Fruit fly (Drosophila melanogaster) whole organism, wandering third instar larva: ENCODE data around the gene Acp29AB.
A peak's percentile ranks its signal among the peaks of the same experiment; 100 is the strongest.

Experiments used
- CG32264 ChIP-seq: fragments of 200-800 bp; sonication (Bioruptor generic); optimal IDR thresholded peaks from 2 replicates; lab custom pipeline; 2016; ENCODE audit warnings: missing biosample characterization, missing genetic modification characterization
- CG9705 ChIP-seq: fragments of 200-800 bp; sonication (Bioruptor generic); optimal IDR thresholded peaks from 2 replicates; lab custom pipeline; 2018; ENCODE audit warnings: missing biosample characterization, mild to moderate bottlenecking, missing genetic modification characterization
- CrebA ChIP-seq: fragments of 200-800 bp; sonication (Bioruptor generic); optimal IDR thresholded peaks from 2 replicates; lab custom pipeline; 2016; ENCODE audit warnings: missing biosample characterization, mild to moderate bottlenecking, missing genetic modification characterization, borderline replicate concordance
- Dfd ChIP-seq: fragments of >200 bp; optimal IDR thresholded peaks from 2 replicates; lab custom pipeline; 2017; ENCODE audit warnings: missing biosample characterization, missing genetic modification characterization
- Dif ChIP-seq: fragments of 200-275, 200-300 bp; sonication (Bioruptor generic); optimal IDR thresholded peaks from 2 replicates; lab custom pipeline; 2018; ENCODE audit warnings: missing biosample characterization, missing genetic modification characterization; ENCODE audit not compliant: partially characterized antibody
- GATAd ChIP-seq: sonication (Bioruptor generic); optimal IDR thresholded peaks from 2 replicates; lab custom pipeline; 2016; ENCODE audit warnings: missing biosample characterization, missing genetic modification characterization
- HLH106 ChIP-seq: fragments of 200-800 bp; optimal IDR thresholded peaks from 3 replicates; lab custom pipeline; 2019; ENCODE audit warnings: missing biosample characterization, mild to moderate bottlenecking, missing genetic modification characterization, moderate library complexity
- Hnf4 ChIP-seq: fragments of 200-800 bp; sonication (Bioruptor generic); optimal IDR thresholded peaks from 2 replicates; lab custom pipeline; 2016; ENCODE audit warnings: missing biosample characterization, mild to moderate bottlenecking, missing genetic modification characterization
- Hr78 ChIP-seq: fragments of >200 bp; optimal IDR thresholded peaks from 2 replicates; lab custom pipeline; 2017; ENCODE audit warnings: missing biosample characterization, missing genetic modification characterization
- Hr83 ChIP-seq: fragments of 200-300 bp; sonication (Bioruptor generic); optimal IDR thresholded peaks from 2 replicates; lab custom pipeline; 2016; ENCODE audit warnings: missing biosample characterization, mild to moderate bottlenecking, missing genetic modification characterization, moderate library complexity; ENCODE audit not compliant: poor library complexity, severe bottlenecking
- Jra ChIP-seq: sonication (Bioruptor generic); optimal IDR thresholded peaks from 2 replicates; lab custom pipeline; 2016; ENCODE audit warnings: missing biosample characterization, missing genetic modification characterization
- Mio ChIP-seq: sonication (Bioruptor generic); optimal IDR thresholded peaks from 2 replicates; lab custom pipeline; 2016; ENCODE audit warnings: missing biosample characterization, missing genetic modification characterization
- Myc ChIP-seq: fragments of >200 bp; optimal IDR thresholded peaks from 2 replicates; lab custom pipeline; 2017
- N ChIP-seq: fragments of >200 bp; optimal IDR thresholded peaks from 2 replicates; lab custom pipeline; 2018; ENCODE audit warnings: missing biosample characterization, missing external identifiers, missing genetic modification characterization
- OdsH ChIP-seq: fragments of 200-800 bp; sonication (Bioruptor generic); optimal IDR thresholded peaks from 2 replicates; lab custom pipeline; 2016; ENCODE audit warnings: missing biosample characterization, mild to moderate bottlenecking, missing genetic modification characterization
- Rel ChIP-seq, 2 experiments: fragments of 200-800 bp; sonication (Bioruptor generic) in 1 of 2; optimal IDR thresholded peaks; 2 replicates in 1 of 2; 3 replicates in 1 of 2; lab custom pipeline; 2016 to 2019; ENCODE audit warnings: mild to moderate bottlenecking in 2 of 2, missing biosample characterization in 2 of 2, missing genetic modification characterization in 2 of 2, moderate library complexity in 1 of 2
- Sp1 ChIP-seq: fragments of 200-800 bp; sonication (Bioruptor generic); optimal IDR thresholded peaks from 3 replicates; lab custom pipeline; 2019; ENCODE audit warnings: missing biosample characterization, mild to moderate bottlenecking, missing genetic modification characterization, moderate library complexity
- Vsx2 ChIP-seq: fragments of 200-300, 225-300 bp; sonication (Bioruptor generic); optimal IDR thresholded peaks from 2 replicates; lab custom pipeline; 2018; ENCODE audit warnings: missing biosample characterization, missing genetic modification characterization; ENCODE audit not compliant: partially characterized antibody
- br ChIP-seq: fragments of 200-800 bp; sonication (Bioruptor generic); optimal IDR thresholded peaks from 2 replicates; lab custom pipeline; 2016; ENCODE audit warnings: missing biosample characterization, missing genetic modification characterization
- brk ChIP-seq: fragments of 200-800 bp; sonication (Bioruptor generic); optimal IDR thresholded peaks from 2 replicates; lab custom pipeline; 2016; ENCODE audit warnings: missing biosample characterization, mild to moderate bottlenecking, missing genetic modification characterization
- dl ChIP-seq, 2 experiments: fragments of 175-275, 200-275 bp in 1 of 2; fragments of 200-275 bp in 1 of 2; sonication (Bioruptor generic); optimal IDR thresholded peaks; lab custom pipeline; 2018; ENCODE audit warnings: mild to moderate bottlenecking in 2 of 2, missing biosample characterization in 2 of 2, missing genetic modification characterization in 2 of 2, moderate library complexity in 2 of 2; ENCODE audit not compliant: partially characterized antibody in 2 of 2, insufficient read depth in 1 of 2
- dmrt93B ChIP-seq: fragments of 200-800 bp; sonication (Bioruptor generic); optimal IDR thresholded peaks from 2 replicates; lab custom pipeline; 2018; ENCODE audit warnings: missing biosample characterization, mild to moderate bottlenecking, missing genetic modification characterization
- dsf ChIP-seq: sonication (Bioruptor generic); optimal IDR thresholded peaks from 2 replicates; lab custom pipeline; 2016; ENCODE audit warnings: missing biosample characterization, missing genetic modification characterization, borderline replicate concordance
- ey ChIP-seq: fragments of 200-800 bp; sonication (Bioruptor generic); optimal IDR thresholded peaks from 2 replicates; lab custom pipeline; 2016; ENCODE audit warnings: missing biosample characterization, missing genetic modification characterization
- foxo ChIP-seq, 2 experiments: fragments of 200-800 bp; sonication (Bioruptor generic); optimal IDR thresholded peaks; 2 replicates in 1 of 2; 3 replicates in 1 of 2; lab custom pipeline; 2016 to 2017; ENCODE audit warnings: missing biosample characterization in 2 of 2, missing genetic modification characterization in 2 of 2
- fru ChIP-seq: fragments of 200-800 bp; sonication (Bioruptor generic); optimal IDR thresholded peaks from 3 replicates; lab custom pipeline; 2016; ENCODE audit warnings: missing biosample characterization, mild to moderate bottlenecking, missing genetic modification characterization
- h ChIP-seq: fragments of 200-800 bp; sonication (Bioruptor generic); optimal IDR thresholded peaks from 3 replicates; lab custom pipeline; 2016; ENCODE audit warnings: missing biosample characterization, mild to moderate bottlenecking, missing genetic modification characterization
- jim ChIP-seq: fragments of 175-275, 200-325 bp; sonication (Bioruptor generic); optimal IDR thresholded peaks from 2 replicates; lab custom pipeline; 2016; ENCODE audit warnings: missing biosample characterization, mild to moderate bottlenecking, missing genetic modification characterization
- lola ChIP-seq: fragments of >200 bp; optimal IDR thresholded peaks from 2 replicates; lab custom pipeline; 2017; ENCODE audit warnings: missing biosample characterization, missing genetic modification characterization
- pan ChIP-seq: fragments of >200 bp; optimal IDR thresholded peaks from 2 replicates; lab custom pipeline; 2017
- psq ChIP-seq: fragments of 200-800 bp; sonication (Bioruptor generic); optimal IDR thresholded peaks from 3 replicates; lab custom pipeline; 2017; ENCODE audit warnings: missing biosample characterization, mild to moderate bottlenecking, missing genetic modification characterization, moderate library complexity
- rgr ChIP-seq: fragments of 200-800 bp; sonication (Bioruptor generic); optimal IDR thresholded peaks from 3 replicates; lab custom pipeline; 2016; ENCODE audit warnings: missing biosample characterization, mild to moderate bottlenecking, missing genetic modification characterization
- sage ChIP-seq: fragments of 200-800 bp; sonication (Bioruptor generic); optimal IDR thresholded peaks from 2 replicates; lab custom pipeline; 2016; ENCODE audit warnings: missing biosample characterization, mild to moderate bottlenecking, missing genetic modification characterization
- sv ChIP-seq: fragments of 200-800 bp; sonication (Bioruptor generic); optimal IDR thresholded peaks from 3 replicates; lab custom pipeline; 2016; ENCODE audit warnings: missing biosample characterization, missing genetic modification characterization
- tai ChIP-seq: sonication (Bioruptor generic); optimal IDR thresholded peaks from 2 replicates; lab custom pipeline; 2016; ENCODE audit warnings: missing biosample characterization, missing genetic modification characterization
- usp ChIP-seq: fragments of >200 bp; optimal IDR thresholded peaks from 2 replicates; lab custom pipeline; 2017; ENCODE audit warnings: missing biosample characterization, missing genetic modification characterization
- woc ChIP-seq: sonication (Bioruptor generic); optimal IDR thresholded peaks from 2 replicates; lab custom pipeline; 2016; ENCODE audit warnings: missing biosample characterization, mild to moderate bottlenecking, missing genetic modification characterization

Gene Acp29AB

dm6 chr2L:8389231-8389630 lies 3.8 kb downstream of the Acp29AB start, which contains the start of gene CG42819:
Gene CG42819, minus strand, starts transcription at chr2L:8389331.
- no peak for TF ChIP-seq brk (GFP tag; lab: Kevin White, UChicago)
- TF ChIP-seq h, result no peak
- no peak for TF ChIP-seq Vsx2 (GFP tag; lab: Kevin White, UChicago)
- no peak for TF ChIP-seq Hnf4
- no peak for TF ChIP-seq ey (GFP tag; lab: Kevin White, UChicago)
- no peak for TF ChIP-seq lola (GFP tag; lab: Kevin White, UChicago)
- TF ChIP-seq Mio (GFP tag; lab: Kevin White, UChicago), result no peak
- no peak for TF ChIP-seq dmrt93B
- no peak for TF ChIP-seq br (GFP tag; lab: Kevin White, UChicago)
- no peak for TF ChIP-seq usp (GFP tag; lab: Kevin White, UChicago)

- TF ChIP-seq dmrt93B (no peak), N (GFP tag; lab: Kevin White, UChicago) (no peak), Mio (GFP tag; lab: Kevin White, UChicago) (no peak), HLH106 (tag; lab: Kevin White, UChicago) (no peak), lola (GFP tag; lab: Kevin White, UChicago) (no peak), Dfd (GFP tag; lab: Kevin White, UChicago) (no peak), ey (GFP tag; lab: Kevin White, UChicago) (no peak), CG9705 (GFP tag; lab: Kevin White, UChicago) (no peak), Hr83 (no peak)
Measured at dm6 chr2L:8385849-8386248, 7.2 kb downstream of the Acp29AB start.

DNA sequence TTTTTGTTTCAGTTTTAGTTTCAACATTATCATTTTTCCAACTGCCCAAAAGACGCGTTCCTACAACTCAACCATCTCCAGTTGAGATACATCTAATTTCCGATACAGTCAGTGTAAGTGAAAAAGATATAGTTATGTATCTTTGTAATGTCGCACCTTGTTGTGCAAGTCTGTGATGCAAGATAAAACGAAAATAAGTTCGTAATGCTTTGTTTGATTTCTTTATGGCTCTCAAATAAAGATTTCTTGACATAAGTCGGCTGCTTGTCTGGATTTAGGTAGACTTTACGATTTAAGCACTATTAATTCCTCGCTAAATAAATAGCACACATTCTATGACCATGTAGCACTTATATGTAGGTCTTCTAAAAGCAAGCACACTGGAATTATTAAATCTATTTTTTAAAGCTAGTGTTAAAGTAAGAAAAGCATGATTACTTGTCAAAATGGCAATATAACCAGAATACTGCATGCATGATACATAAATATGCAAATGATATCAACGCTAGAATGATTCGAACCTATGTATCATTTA lies 8.0 kb downstream of the Acp29AB start:
- TF ChIP-seq jim (GFP tag; lab: Kevin White, UChicago) (no peak), lola (GFP tag; lab: Kevin White, UChicago) (no peak), br (GFP tag; lab: Kevin White, UChicago) (no peak), Rel (GFP tag; optimal IDR thresholded peaks at IDR 0.05; lab: Kevin White, UChicago) (no peak), Rel (tag; optimal IDR thresholded peaks at IDR 0.05; lab: Kevin White, UChicago) (no peak), ey (GFP tag; lab: Kevin White, UChicago) (no peak), rgr (GFP tag; lab: Kevin White, UChicago) (no peak), HLH106 (tag; lab: Kevin White, UChicago) (no peak), Dfd (GFP tag; lab: Kevin White, UChicago) (no peak), dsf (GFP tag; lab: Kevin White, UChicago) (no peak), dmrt93B (no peak), CrebA (GFP tag; lab: Kevin White, UChicago) (no peak), Mio (GFP tag; lab: Kevin White, UChicago) (no peak), CG9705 (GFP tag; lab: Kevin White, UChicago) (no peak), Vsx2 (GFP tag; lab: Kevin White, UChicago) (no peak), CG32264 (no peak)

- TF ChIP-seq usp (GFP tag; lab: Kevin White, UChicago) (no peak), rgr (GFP tag; lab: Kevin White, UChicago) (peak; percentile 93), Jra (GFP tag; lab: Kevin White, UChicago) (peak; percentile 84), h (peak; percentile 94), brk (GFP tag; lab: Kevin White, UChicago) (peak; percentile 94), sv (GFP tag; lab: Kevin White, UChicago) (peak; percentile 88), HLH106 (tag; lab: Kevin White, UChicago) (peak; percentile 97), foxo (GFP tag; optimal IDR thresholded peaks at IDR 0.05; lab: Kevin White, UChicago) (peak in 1 of 2 experiments; percentile 95), CrebA (GFP tag; lab: Kevin White, UChicago) (no peak), Rel (GFP tag; optimal IDR thresholded peaks at IDR 0.05; lab: Kevin White, UChicago) (peak; percentile 70), Rel (tag; optimal IDR thresholded peaks at IDR 0.05; lab: Kevin White, UChicago) (peak; percentile 85), Myc (lab: Kevin White, UChicago) (no peak), OdsH (GFP tag; lab: Kevin White, UChicago) (peak; percentile 94), woc (peak; percentile 92), Vsx2 (GFP tag; lab: Kevin White, UChicago) (no peak), jim (GFP tag; lab: Kevin White, UChicago) (no peak), Hr78 (GFP tag; lab: Kevin White, UChicago) (no peak), CG9705 (GFP tag; lab: Kevin White, UChicago) (peak; percentile 90), ey (GFP tag; lab: Kevin White, UChicago) (peak; percentile 82), Dif (GFP tag; lab: Kevin White, UChicago) (no peak), GATAd (peak; percentile 65), Sp1 (GFP tag; lab: Kevin White, UChicago) (peak; percentile 96), br (GFP tag; lab: Kevin White, UChicago) (peak; percentile 82), Hr83 (peak; percentile 28), psq (GFP tag; lab: Kevin White, UChicago) (peak; percentile 93), Hnf4 (peak; percentile 85), lola (GFP tag; lab: Kevin White, UChicago) (no peak), sage (GFP tag; lab: Kevin White, UChicago) (peak; percentile 83), pan (lab: Kevin White, UChicago) (no peak), CG32264 (peak; percentile 32), Dfd (GFP tag; lab: Kevin White, UChicago) (no peak), tai (GFP tag; lab: Kevin White, UChicago) (peak; percentile 90), dsf (GFP tag; lab: Kevin White, UChicago) (peak; percentile 82), fru (peak; percentile 92), dmrt93B (peak; percentile 90), dl (GFP tag; optimal IDR thresholded peaks at IDR 0.05; lab: Kevin White, UChicago; ENCODE audit: insufficient read depth in 1 of 2, partially characterized antibody in 2 of 2) (no peak)
Measured at dm6 chr2L:8384108-8384601, 8.9 kb downstream of the Acp29AB start, which contains the start of the genes Dad1 and CG13384. Gene Dad1, minus strand, starts transcription at chr2L:8384137. Gene CG13384, plus strand, starts transcription at chr2L:8384455.
